Fruit fly (Drosophila melanogaster): ENCODE data around the gene Npc2f.

DNA sequence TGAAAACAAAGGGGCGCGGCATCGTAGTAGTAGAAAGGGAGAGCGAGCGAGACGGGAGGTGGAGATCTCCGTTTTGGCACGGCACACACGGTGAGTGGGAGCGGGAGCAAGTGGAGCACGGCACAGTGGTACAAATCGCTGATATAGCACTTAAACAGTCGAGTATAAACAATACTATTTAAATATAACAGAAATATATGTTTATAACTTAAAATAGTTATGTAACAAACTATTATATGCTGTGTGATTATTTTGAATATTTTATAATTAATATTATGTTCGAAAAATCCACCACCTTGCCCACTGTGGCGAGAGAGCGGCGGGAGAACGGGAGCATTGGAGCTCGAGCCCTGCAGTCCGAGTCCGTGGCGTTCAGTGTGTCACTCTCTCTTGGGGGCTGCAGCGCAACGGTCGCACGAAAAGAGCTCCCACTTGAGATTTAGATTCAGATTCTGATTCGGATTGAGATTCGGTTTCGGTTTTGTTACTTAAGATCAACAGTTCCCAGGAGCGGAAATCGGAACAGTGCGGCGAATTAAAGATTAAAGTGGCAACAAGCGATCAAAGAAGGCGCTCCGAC is 3.4 kb downstream of the Npc2f start, which contains the start of gene Kal1:
- TF ChIP-seq Myc (optimal IDR thresholded peaks at IDR 0.05) = no peak
- TF ChIP-seq ey (GFP tag; optimal IDR thresholded peaks at IDR 0.05) = peak; percentile 90
- peak; percentile 96 for TF ChIP-seq brk (GFP tag; optimal IDR thresholded peaks at IDR 0.05)
- no peak for TF ChIP-seq GATAd (GFP tag; optimal IDR thresholded peaks at IDR 0.05)
- TF ChIP-seq br (GFP tag; optimal IDR thresholded peaks at IDR 0.05) = peak; percentile 93
- peak; percentile 84 for TF ChIP-seq CG32264 (GFP tag; optimal IDR thresholded peaks at IDR 0.05)
- peak; percentile 60 for TF ChIP-seq Mio (GFP tag; optimal IDR thresholded peaks at IDR 0.05)
- TF ChIP-seq Rel (GFP tag; optimal IDR thresholded peaks at IDR 0.05) = peak; percentile 98
- TF ChIP-seq Rel (tag; optimal IDR thresholded peaks at IDR 0.05) = peak; percentile 88
- TF ChIP-seq h (GFP tag; optimal IDR thresholded peaks at IDR 0.05) = peak; percentile 98
- TF ChIP-seq usp (GFP tag; optimal IDR thresholded peaks at IDR 0.05) = no peak
- peak; percentile 72 for TF ChIP-seq dsf (GFP tag; optimal IDR thresholded peaks at IDR 0.05; ENCODE audit: borderline replicate concordance)
- no peak for TF ChIP-seq Vsx2 (GFP tag; optimal IDR thresholded peaks at IDR 0.05; ENCODE audit: partially characterized antibody)
- no peak for TF ChIP-seq Abd-B (GFP tag; optimal IDR thresholded peaks at IDR 0.05)
